Worm (Caenorhabditis elegans) whole organism, L3 larva: ENCODE results near the gene pals-25.

Experiments used
- R02D3.7 ChIP-seq: fragments of 150-350 bp; optimal IDR thresholded peaks from 2 replicates; lab custom pipeline; 2014; ENCODE audit warnings: missing biosample characterization, missing genetic modification characterization
- ZK546.5 ChIP-seq: sonication (generic microtip); optimal IDR thresholded peaks from 2 replicates; lab custom pipeline; 2017; ENCODE audit warnings: missing biosample characterization, missing genetic modification characterization
- aly-2 ChIP-seq: fragments of 150-350 bp; optimal IDR thresholded peaks from 2 replicates; lab custom pipeline; 2014; ENCODE audit warnings: missing biosample characterization, missing genetic modification characterization
- ama-1 ChIP-seq: fragments of 150-350 bp; optimal IDR thresholded peaks from 2 replicates; lab custom pipeline; 2018
- ceh-16 ChIP-seq: sonication (generic microtip); optimal IDR thresholded peaks from 2 replicates; lab custom pipeline; 2017; ENCODE audit warnings: missing biosample characterization, missing genetic modification characterization
- ceh-28 ChIP-seq: fragments of 150-350 bp; optimal IDR thresholded peaks from 2 replicates; lab custom pipeline; 2014; ENCODE audit warnings: missing biosample characterization, missing genetic modification reagents, missing genetic modification characterization
- ceh-82 ChIP-seq: fragments of 150-350 bp; optimal IDR thresholded peaks from 2 replicates; lab custom pipeline; 2014; ENCODE audit warnings: missing biosample characterization, missing genetic modification characterization
- ceh-9 ChIP-seq: sonication (generic microtip); optimal IDR thresholded peaks from 2 replicates; lab custom pipeline; 2018; ENCODE audit warnings: missing biosample characterization, missing genetic modification characterization
- daf-12 ChIP-seq: fragments of 150-350 bp; optimal IDR thresholded peaks from 2 replicates; lab custom pipeline; 2014; ENCODE audit warnings: missing biosample characterization, missing genetic modification reagents, missing genetic modification characterization
- egl-27 ChIP-seq: sonication (generic microtip); optimal IDR thresholded peaks from 4 replicates; lab custom pipeline; 2017; ENCODE audit warnings: missing biosample characterization, missing genetic modification reagents, missing genetic modification characterization
- egl-5 ChIP-seq: fragments of 150-350 bp; optimal IDR thresholded peaks from 2 replicates; lab custom pipeline; 2017; ENCODE audit warnings: missing biosample characterization, missing genetic modification reagents, missing genetic modification characterization, inconsistent platforms
- elt-1 ChIP-seq: fragments of 150-350 bp; optimal IDR thresholded peaks from 2 replicates; lab custom pipeline; 2014; ENCODE audit warnings: missing biosample characterization, missing genetic modification characterization
- elt-2 ChIP-seq: sonication (generic microtip); optimal IDR thresholded peaks from 2 replicates; lab custom pipeline; 2016; ENCODE audit warnings: missing genetic modification reagents, mild to moderate bottlenecking, missing genetic modification characterization, missing compliant biosample characterization
- elt-3 ChIP-seq, 3 experiments: fragments of 150-350 bp in 1 of 3; sonication (generic microtip) in 2 of 3; optimal IDR thresholded peaks; 2 replicates in 2 of 3; 4 replicates in 1 of 3; lab custom pipeline; 2014 to 2017; ENCODE audit warnings: missing biosample characterization in 3 of 3, missing genetic modification characterization in 3 of 3
- eor-1 ChIP-seq, 2 experiments: fragments of 150-350 bp; optimal IDR thresholded peaks; 2 replicates each; lab custom pipeline; 2014 to 2018; ENCODE audit warnings: missing biosample characterization in 2 of 2, missing genetic modification characterization in 2 of 2
- fkh-10 ChIP-seq: sonication (generic microtip); optimal IDR thresholded peaks from 2 replicates; lab custom pipeline; 2017; ENCODE audit warnings: missing biosample characterization, missing genetic modification reagents, missing genetic modification characterization
- fkh-2 ChIP-seq: fragments of 150-350 bp; optimal IDR thresholded peaks from 2 replicates; lab custom pipeline; 2014; ENCODE audit warnings: missing biosample characterization, missing genetic modification reagents, missing genetic modification characterization
- fos-1 ChIP-seq: fragments of 150-350 bp; optimal IDR thresholded peaks from 2 replicates; lab custom pipeline; 2014; ENCODE audit warnings: missing biosample characterization, missing genetic modification characterization
- hmg-11 ChIP-seq: sonication (generic microtip); optimal IDR thresholded peaks from 2 replicates; lab custom pipeline; 2016; ENCODE audit warnings: missing genetic modification characterization, missing compliant biosample characterization
- jun-1 ChIP-seq: fragments of 150-350 bp; optimal IDR thresholded peaks from 2 replicates; lab custom pipeline; 2014; ENCODE audit warnings: missing biosample characterization, missing genetic modification reagents, missing genetic modification characterization
- lin-15B ChIP-seq: fragments of 150-350 bp; optimal IDR thresholded peaks from 2 replicates; lab custom pipeline; 2014; ENCODE audit warnings: missing biosample characterization, missing genetic modification characterization
- lin-39 ChIP-seq: fragments of 150-350 bp; optimal IDR thresholded peaks from 2 replicates; lab custom pipeline; 2018; ENCODE audit warnings: missing biosample characterization, missing genetic modification reagents, missing genetic modification characterization
- lsy-12 ChIP-seq: sonication (generic microtip); optimal IDR thresholded peaks from 2 replicates; lab custom pipeline; 2016; ENCODE audit warnings: mild to moderate bottlenecking, missing genetic modification characterization, missing compliant biosample characterization
- mdl-1 ChIP-seq: fragments of 150-350 bp; optimal IDR thresholded peaks from 2 replicates; lab custom pipeline; 2014; ENCODE audit warnings: missing biosample characterization, missing genetic modification characterization
- mml-1 ChIP-seq: fragments of 150-350 bp; sonication (generic microtip); optimal IDR thresholded peaks from 3 replicates; lab custom pipeline; 2014; ENCODE audit warnings: missing biosample characterization, missing genetic modification characterization
- nfya-1 ChIP-seq: sonication (generic microtip); optimal IDR thresholded peaks from 2 replicates; lab custom pipeline; 2017; ENCODE audit warnings: missing genetic modification characterization, mild to moderate bottlenecking, missing compliant biosample characterization, antibody characterized with exemption, moderate library complexity; ENCODE audit not compliant: insufficient read depth
- nhr-11 ChIP-seq: fragments of 150-350 bp; optimal IDR thresholded peaks from 2 replicates; lab custom pipeline; 2014; ENCODE audit warnings: missing biosample characterization, missing genetic modification characterization
- nhr-12 ChIP-seq: fragments of 150-350 bp; optimal IDR thresholded peaks from 2 replicates; lab custom pipeline; 2014; ENCODE audit warnings: missing biosample characterization, missing genetic modification characterization
- nhr-23 ChIP-seq: fragments of 150-350 bp; optimal IDR thresholded peaks from 2 replicates; lab custom pipeline; 2014; ENCODE audit warnings: missing biosample characterization, missing genetic modification reagents, missing genetic modification characterization
- nhr-237 ChIP-seq: fragments of 150-350 bp; optimal IDR thresholded peaks from 2 replicates; lab custom pipeline; 2014; ENCODE audit warnings: missing biosample characterization, missing genetic modification characterization
- nhr-25 ChIP-seq: sonication (generic microtip); optimal IDR thresholded peaks from 2 replicates; lab custom pipeline; 2017; ENCODE audit warnings: missing biosample characterization, missing genetic modification characterization
- nhr-28 ChIP-seq: fragments of 150-350 bp; optimal IDR thresholded peaks from 2 replicates; lab custom pipeline; 2014; ENCODE audit warnings: missing biosample characterization, missing genetic modification characterization
- nhr-43 ChIP-seq: sonication (generic microtip); optimal IDR thresholded peaks from 2 replicates; lab custom pipeline; 2016; ENCODE audit warnings: mild to moderate bottlenecking, missing genetic modification characterization, missing compliant biosample characterization; ENCODE audit not compliant: poor library complexity, severe bottlenecking
- nhr-67 ChIP-seq: fragments of 150-350 bp; optimal IDR thresholded peaks from 2 replicates; lab custom pipeline; 2014; ENCODE audit warnings: missing biosample characterization, missing genetic modification characterization
- nhr-76 ChIP-seq: fragments of 150-350 bp; sonication (generic microtip); optimal IDR thresholded peaks from 5 replicates; lab custom pipeline; 2014; ENCODE audit warnings: missing biosample characterization, missing genetic modification characterization
- nhr-77 ChIP-seq: fragments of 150-350 bp; optimal IDR thresholded peaks from 2 replicates; lab custom pipeline; 2014; ENCODE audit warnings: missing biosample characterization, missing genetic modification characterization
- pha-4 ChIP-seq: fragments of 150-350 bp; optimal IDR thresholded peaks from 2 replicates; lab custom pipeline; 2014; ENCODE audit warnings: missing biosample characterization, missing genetic modification reagents, missing genetic modification characterization
- pqm-1 ChIP-seq: fragments of 150-350 bp; optimal IDR thresholded peaks from 2 replicates; lab custom pipeline; 2017; ENCODE audit warnings: missing biosample characterization, missing genetic modification characterization, inconsistent platforms
- sea-2 ChIP-seq: fragments of 150-350 bp; sonication (generic microtip); optimal IDR thresholded peaks from 4 replicates; lab custom pipeline; 2014; ENCODE audit warnings: missing biosample characterization, missing genetic modification reagents, missing genetic modification characterization
- skn-1 ChIP-seq: fragments of 150-350 bp; optimal IDR thresholded peaks from 2 replicates; lab custom pipeline; 2014; ENCODE audit warnings: missing biosample characterization, missing genetic modification characterization
- snpc-4 ChIP-seq: fragments of 150-350 bp; optimal IDR thresholded peaks from 2 replicates; lab custom pipeline; 2014; ENCODE audit warnings: missing biosample characterization, missing genetic modification characterization
- tbx-2 ChIP-seq: sonication (generic microtip); optimal IDR thresholded peaks from 2 replicates; lab custom pipeline; 2016; ENCODE audit warnings: mild to moderate bottlenecking, missing genetic modification characterization, missing compliant biosample characterization
- unc-39 ChIP-seq: sonication (generic microtip); optimal IDR thresholded peaks from 4 replicates; lab custom pipeline; 2017; ENCODE audit warnings: missing biosample characterization, missing genetic modification characterization
- unc-62 ChIP-seq: fragments of 150-350 bp; sonication (generic microtip); optimal IDR thresholded peaks from 4 replicates; lab custom pipeline; 2014; ENCODE audit warnings: missing biosample characterization, missing genetic modification reagents, missing genetic modification characterization
- zag-1 ChIP-seq: fragments of 150-350 bp; optimal IDR thresholded peaks from 2 replicates; lab custom pipeline; 2014; ENCODE audit warnings: missing biosample characterization, missing genetic modification characterization
- ztf-11 ChIP-seq: fragments of 150-350 bp; optimal IDR thresholded peaks from 2 replicates; lab custom pipeline; 2014; ENCODE audit warnings: missing biosample characterization, missing genetic modification characterization
- ztf-4 ChIP-seq: fragments of 150-350 bp; optimal IDR thresholded peaks from 2 replicates; lab custom pipeline; 2014; ENCODE audit warnings: missing biosample characterization, missing genetic modification characterization

The pals-25 gene

ce11 chrIII:87183-87582 is 47.1 kb upstream of the pals-25 start, which contains the start of the genes F54C4.4 and mrpl-40:
Gene F54C4.4, minus strand, starts transcription at chrIII:87381.
Gene mrpl-40, plus strand, starts transcription at chrIII:87559.
- TF ChIP-seq ceh-82 (tag; lab: Kevin White, UChicago) (no peak), tbx-2 (tag; lab: Kevin White, UChicago) (no peak), ztf-11 (tag; lab: Kevin White, UChicago) (no peak), ceh-28 (tag; lab: Kevin White, UChicago) (peak; percentile 86), lin-39 (peak; percentile 50), mdl-1 (tag; lab: Kevin White, UChicago) (no peak), zag-1 (tag; lab: Kevin White, UChicago) (no peak), unc-62 (GFP tag; lab: Kevin White, UChicago) (no peak), ZK546.5 (tag; lab: Kevin White, UChicago) (no peak), hmg-11 (no peak), egl-5 (tag; lab: Kevin White, UChicago) (no peak), snpc-4 (tag; lab: Kevin White, UChicago) (no peak), pha-4 (peak; percentile 78), unc-39 (tag; lab: Kevin White, UChicago) (no peak), ztf-4 (tag; lab: Kevin White, UChicago) (no peak), sea-2 (GFP tag; lab: Kevin White, UChicago) (no peak), fkh-10 (GFP tag; lab: Kevin White, UChicago) (peak; percentile 29), nhr-237 (tag; lab: Kevin White, UChicago) (no peak), fos-1 (tag; lab: Kevin White, UChicago) (no peak), daf-12 (tag; lab: Kevin White, UChicago) (no peak), nhr-67 (tag; lab: Kevin White, UChicago) (no peak), elt-1 (no peak), aly-2 (tag; lab: Kevin White, UChicago) (no peak), jun-1 (tag; lab: Kevin White, UChicago) (no peak), ama-1 (lab: Kevin White, UChicago) (no peak), nhr-77 (no peak), ceh-16 (tag; lab: Kevin White, UChicago) (no peak), elt-2 (tag; lab: Kevin White, UChicago) (peak; percentile 7), nhr-43 (tag; lab: Kevin White, UChicago) (peak; percentile 56), nhr-23 (peak; percentile 65), nhr-76 (tag; lab: Kevin White, UChicago) (no peak), lin-15B (tag; lab: Kevin White, UChicago) (peak; percentile 55), egl-27 (no peak), eor-1 (tag; optimal IDR thresholded peaks at IDR 0.05; lab: Kevin White, UChicago) (no peak), nhr-28 (tag; lab: Kevin White, UChicago) (no peak), nhr-12 (tag; lab: Kevin White, UChicago) (no peak), lsy-12 (tag; lab: Kevin White, UChicago) (no peak), mml-1 (tag; lab: Kevin White, UChicago) (no peak), nhr-25 (peak; percentile 15), R02D3.7 (tag; lab: Kevin White, UChicago) (peak; percentile 97), elt-3 (tag; optimal IDR thresholded peaks at IDR 0.05; lab: Kevin White, UChicago) (no peak), fkh-2 (tag; lab: Kevin White, UChicago) (no peak), pqm-1 (tag; lab: Kevin White, UChicago) (no peak), ceh-9 (no peak), nhr-11 (no peak), nfya-1 (peak; percentile 82), skn-1 (tag; lab: Kevin White, UChicago) (no peak)
